Worm (Caenorhabditis elegans): ENCODE data around the gene Y102E9.6.

ce11 chrIII:6736566-6736965 is at the start of gene Y102E9.6:
- TF ChIP-seq dpl-1 (GFP tag; optimal IDR thresholded peaks at IDR 0.05) (no peak), cebp-2 (GFP tag; IDR thresholded peaks at IDR 0.05) (no peak), nfya-1 (tag; optimal IDR thresholded peaks at IDR 0.05; ENCODE audit: borderline replicate concordance, insufficient read depth) (no peak), B0261.1 (tag; optimal IDR thresholded peaks at IDR 0.05) (no peak), Y53F4B.3 (GFP tag; IDR thresholded peaks at IDR 0.05) (no peak), unc-130 (GFP tag; optimal IDR thresholded peaks at IDR 0.05) (no peak), gei-17 (GFP tag; optimal IDR thresholded peaks at IDR 0.05) (no peak), snpc-1.3 (tag; optimal IDR thresholded peaks at IDR 0.05; ENCODE audit: insufficient read depth) (no peak)

All from whole organism, young adult.